Worm (Caenorhabditis elegans): ENCODE measurements around the gene dyf-19.

ce11 chrV:19664574-19664973 is 39.7 kb downstream of the dyf-19 start:
- TF ChIP-seq ztf-29 (GFP tag; IDR thresholded peaks at IDR 0.05), result 0 out of 2 replicates have a peak, but pooled peaks have one; percentile 24
- no peak for TF ChIP-seq flt-1 (GFP tag; IDR thresholded peaks at IDR 0.05)
- TF ChIP-seq med-1 (GFP tag; optimal IDR thresholded peaks at IDR 0.05; ENCODE audit: insufficient read depth), result no peak

All from whole organism, midembryonic.